Worm (Caenorhabditis elegans) whole organism, L4 larva: Measurements from ENCODE around the gene C34F11.1.

Source experiments
- F37D6.2 ChIP-seq: sonication (generic microtip); optimal IDR thresholded peaks from 2 replicates; lab custom pipeline; 2016; ENCODE audit warnings: mild to moderate bottlenecking, missing genetic modification characterization, missing compliant biosample characterization
- F49E8.2 ChIP-seq: sonication (generic microtip); optimal IDR thresholded peaks from 2 replicates; lab custom pipeline; 2016; ENCODE audit warnings: missing compliant biosample characterization, mild to moderate bottlenecking, missing genetic modification characterization, borderline replicate concordance
- T20F7.1 ChIP-seq: fragments of 200-800 bp; sonication (Bioruptor generic); optimal IDR thresholded peaks from 2 replicates; lab custom pipeline; 2018; ENCODE audit warnings: mild to moderate bottlenecking, missing genetic modification characterization, missing compliant biosample characterization
- T26A8.4 ChIP-seq: fragments of 200-800 bp; sonication (Bioruptor generic); IDR thresholded peaks from 2 replicates; pipeline ENCODE4 v1.3.6; 2022; ENCODE audit warnings: missing genetic modification characterization, missing compliant biosample characterization
- aha-1 ChIP-seq: fragments of 150-350 bp; peaks from one replicate; lab custom pipeline; 2014; ENCODE audit warnings: missing biosample characterization, missing genetic modification characterization
- arid-1 ChIP-seq: fragments of 200-800 bp; sonication (Bioruptor generic); conservative IDR thresholded peaks from 2 replicates; pipeline ENCODE4 v1.3.6; 2022; ENCODE audit warnings: missing genetic modification reagents, missing genetic modification characterization, missing compliant biosample characterization
- ceh-20 ChIP-seq: fragments of 200-800 bp; sonication (Bioruptor generic); IDR thresholded peaks from 2 replicates; pipeline ENCODE4 v1.3.6; 2022; ENCODE audit warnings: missing genetic modification reagents, missing genetic modification characterization, missing compliant biosample characterization
- ceh-28 ChIP-seq: fragments of 150-350 bp; optimal IDR thresholded peaks from 2 replicates; lab custom pipeline; 2014; ENCODE audit warnings: missing biosample characterization, missing genetic modification reagents, missing genetic modification characterization
- ceh-44 ChIP-seq: fragments of 200-800 bp; sonication (Bioruptor generic); IDR thresholded peaks from 2 replicates; pipeline ENCODE4 v1.3.6; 2022; ENCODE audit warnings: missing genetic modification reagents, missing genetic modification characterization, missing compliant biosample characterization
- ceh-62 ChIP-seq: sonication (generic microtip); optimal IDR thresholded peaks from 2 replicates; lab custom pipeline; 2017; ENCODE audit warnings: missing biosample characterization, missing genetic modification characterization
- ces-1 ChIP-seq: fragments of 150-350 bp; sonication (generic microtip); optimal IDR thresholded peaks from 4 replicates; lab custom pipeline; 2014; ENCODE audit warnings: missing biosample characterization, missing genetic modification reagents, missing genetic modification characterization
- ctbp-1 ChIP-seq: fragments of 200-800 bp; sonication (Bioruptor generic); IDR thresholded peaks from 2 replicates; pipeline ENCODE4 v1.3.6; 2022; ENCODE audit warnings: missing genetic modification reagents, missing genetic modification characterization, missing compliant biosample characterization
- daf-16 ChIP-seq, 3 experiments: sonication (generic microtip); optimal IDR thresholded peaks; 2 replicates each; lab custom pipeline; 2016 to 2017; ENCODE audit warnings: missing genetic modification characterization in 3 of 3, missing genetic modification reagents in 3 of 3, mild to moderate bottlenecking in 2 of 3, missing compliant biosample characterization in 2 of 3, missing biosample characterization in 1 of 3, moderate library complexity in 1 of 3
- dmd-6 ChIP-seq: fragments of 200-800 bp; sonication (Bioruptor generic); IDR thresholded peaks from 2 replicates; pipeline ENCODE4 v1.3.6; 2022; ENCODE audit warnings: missing genetic modification reagents, missing genetic modification characterization, missing compliant biosample characterization
- dpl-1 ChIP-seq: fragments of 150-350 bp; optimal IDR thresholded peaks from 2 replicates; lab custom pipeline; 2014; ENCODE audit warnings: missing biosample characterization, missing genetic modification reagents, missing genetic modification characterization
- duxl-1 ChIP-seq: sonication (generic microtip); optimal IDR thresholded peaks from 2 replicates; lab custom pipeline; 2016; ENCODE audit warnings: mild to moderate bottlenecking, missing genetic modification characterization, moderate library complexity, missing compliant biosample characterization; ENCODE audit not compliant: poor library complexity
- dve-1 ChIP-seq: sonication (generic microtip); optimal IDR thresholded peaks from 2 replicates; lab custom pipeline; 2017; ENCODE audit warnings: antibody characterized with exemption, mild to moderate bottlenecking, missing genetic modification characterization, missing compliant biosample characterization; ENCODE audit not compliant: insufficient read depth
- egl-43 ChIP-seq: fragments of 200-800 bp; sonication (Bioruptor generic); IDR thresholded peaks from 2 replicates; pipeline ENCODE4 v1.3.6; 2022; ENCODE audit warnings: missing genetic modification reagents, missing genetic modification characterization, missing compliant biosample characterization
- fkh-10 ChIP-seq: fragments of 150-350 bp; optimal IDR thresholded peaks from 2 replicates; lab custom pipeline; 2014; ENCODE audit warnings: missing biosample characterization, missing genetic modification reagents, missing genetic modification characterization
- hif-1 ChIP-seq, 2 experiments: sonication (generic microtip); optimal IDR thresholded peaks; 2 replicates each; lab custom pipeline; 2016 to 2017; ENCODE audit warnings: missing compliant biosample characterization in 2 of 2, missing genetic modification characterization in 2 of 2, missing genetic modification reagents in 2 of 2, missing genotype in 2 of 2, mild to moderate bottlenecking in 1 of 2
- hlh-11 ChIP-seq: fragments of 200-800 bp; sonication (Bioruptor generic); optimal IDR thresholded peaks from 2 replicates; lab custom pipeline; 2018; ENCODE audit warnings: mild to moderate bottlenecking, missing genetic modification characterization, missing compliant biosample characterization
- hlh-30 ChIP-seq: sonication (generic microtip); optimal IDR thresholded peaks from 2 replicates; lab custom pipeline; 2017; ENCODE audit warnings: antibody characterized with exemption, mild to moderate bottlenecking, missing genetic modification characterization, missing compliant biosample characterization; ENCODE audit not compliant: insufficient read depth
- hmg-1.1 ChIP-seq: fragments of 200-800 bp; sonication (Bioruptor generic); IDR thresholded peaks from 2 replicates; pipeline ENCODE4 v1.3.6; 2022; ENCODE audit warnings: missing genetic modification reagents, missing genetic modification characterization, missing compliant biosample characterization
- lin-13 ChIP-seq: fragments of 150-350 bp; optimal IDR thresholded peaks from 2 replicates; lab custom pipeline; 2014; ENCODE audit warnings: missing biosample characterization, missing genetic modification reagents, missing genetic modification characterization
- lin-38 ChIP-seq: fragments of 200-800 bp; sonication (Bioruptor generic); IDR thresholded peaks from 2 replicates; pipeline ENCODE4 v1.3.6; 2022; ENCODE audit warnings: missing genetic modification reagents, missing genetic modification characterization, missing compliant biosample characterization
- lsy-2 ChIP-seq, 2 experiments: fragments of 150-350 bp in 1 of 2; sonication (generic microtip) in 1 of 2; optimal IDR thresholded peaks; 2 replicates each; lab custom pipeline; 2014 to 2017; ENCODE audit warnings: missing biosample characterization in 2 of 2, missing genetic modification characterization in 2 of 2
- mdl-1 ChIP-seq, 2 experiments: fragments of 150-350 bp in 1 of 2; sonication (generic microtip) in 1 of 2; optimal IDR thresholded peaks; 2 replicates each; lab custom pipeline; 2014 to 2017; ENCODE audit warnings: missing biosample characterization in 2 of 2, missing genetic modification characterization in 2 of 2
- mep-1 ChIP-seq: fragments of 150-350 bp; sonication (generic microtip); optimal IDR thresholded peaks from 3 replicates; lab custom pipeline; 2014; ENCODE audit warnings: missing biosample characterization, missing genetic modification characterization
- mes-2 ChIP-seq: sonication (generic microtip); optimal IDR thresholded peaks from 2 replicates; lab custom pipeline; 2016; ENCODE audit warnings: missing genotype, mild to moderate bottlenecking, missing genetic modification characterization, missing compliant biosample characterization; ENCODE audit not compliant: poor library complexity, severe bottlenecking
- nhr-10 ChIP-seq: fragments of 150-350 bp; optimal IDR thresholded peaks from 2 replicates; lab custom pipeline; 2014; ENCODE audit warnings: missing biosample characterization, missing genetic modification characterization
- nhr-11 ChIP-seq: fragments of 150-350 bp; optimal IDR thresholded peaks from 2 replicates; lab custom pipeline; 2014; ENCODE audit warnings: missing biosample characterization, missing genetic modification characterization
- nhr-237 ChIP-seq: sonication (generic microtip); optimal IDR thresholded peaks from 2 replicates; lab custom pipeline; 2017; ENCODE audit warnings: missing biosample characterization, missing genetic modification characterization
- nhr-25 ChIP-seq: sonication (generic microtip); optimal IDR thresholded peaks from 2 replicates; lab custom pipeline; 2017; ENCODE audit warnings: missing genetic modification characterization, mild to moderate bottlenecking, missing compliant biosample characterization, antibody characterized with exemption, moderate library complexity, borderline replicate concordance; ENCODE audit not compliant: insufficient read depth
- nhr-28 ChIP-seq: fragments of 150-350 bp; optimal IDR thresholded peaks from 2 replicates; lab custom pipeline; 2014; ENCODE audit warnings: missing biosample characterization, missing genetic modification characterization
- nhr-48 ChIP-seq: sonication (generic microtip); optimal IDR thresholded peaks from 2 replicates; lab custom pipeline; 2016; ENCODE audit warnings: mild to moderate bottlenecking, missing genetic modification characterization, missing compliant biosample characterization
- rbr-2 ChIP-seq: sonication (generic microtip); optimal IDR thresholded peaks from 2 replicates; lab custom pipeline; 2016; ENCODE audit warnings: missing genotype, missing genetic modification characterization, missing compliant biosample characterization
- set-16 ChIP-seq: fragments of 200-800 bp; sonication (Bioruptor generic); IDR thresholded peaks from 2 replicates; pipeline ENCODE4 v1.3.6; 2022; ENCODE audit warnings: missing genetic modification reagents, missing genetic modification characterization, missing compliant biosample characterization
- skn-1 ChIP-seq: fragments of 150-350 bp; optimal IDR thresholded peaks from 2 replicates; lab custom pipeline; 2014; ENCODE audit warnings: missing biosample characterization, missing genetic modification characterization
- spr-1 ChIP-seq: sonication (generic microtip); optimal IDR thresholded peaks from 2 replicates; lab custom pipeline; 2016; ENCODE audit warnings: mild to moderate bottlenecking, missing genetic modification characterization, missing compliant biosample characterization
- tag-97 ChIP-seq: fragments of 200-800 bp; sonication (Bioruptor generic); IDR thresholded peaks from 2 replicates; pipeline ENCODE4 v1.3.6; 2022; ENCODE audit warnings: missing genetic modification characterization, missing compliant biosample characterization
- tra-1 ChIP-seq: fragments of 200-800 bp; sonication (Bioruptor generic); IDR thresholded peaks from 2 replicates; pipeline ENCODE4 v1.3.6; 2022; ENCODE audit warnings: missing genetic modification reagents, missing genetic modification characterization, missing compliant biosample characterization
- unc-62 ChIP-seq, 3 experiments: fragments of 150-350 bp in 1 of 3; sonication (generic microtip); optimal IDR thresholded peaks in 2 of 3; peaks in 1 of 3; 1 replicate in 1 of 3; 2 replicates in 2 of 3; lab custom pipeline; 2014 to 2017; ENCODE audit warnings: missing biosample characterization in 3 of 3, missing genetic modification characterization in 3 of 3, missing genetic modification reagents in 3 of 3, missing genotype in 1 of 3
- vab-7 ChIP-seq: fragments of 200-800 bp; sonication (Bioruptor generic); IDR thresholded peaks from 2 replicates; pipeline ENCODE4 v1.3.6; 2022; ENCODE audit warnings: missing genetic modification reagents, missing genetic modification characterization, missing compliant biosample characterization
- zag-1 ChIP-seq: fragments of 150-350 bp; optimal IDR thresholded peaks from 2 replicates; lab custom pipeline; 2014; ENCODE audit warnings: missing biosample characterization, missing genetic modification characterization
- zfp-2 ChIP-seq: sonication (generic microtip); optimal IDR thresholded peaks from 2 replicates; lab custom pipeline; 2016; ENCODE audit warnings: mild to moderate bottlenecking, missing genetic modification characterization, missing compliant biosample characterization
- zfp-3 ChIP-seq: fragments of 200-800 bp; sonication (Bioruptor generic); conservative IDR thresholded peaks from 2 replicates; pipeline ENCODE4 v1.3.6; 2022; ENCODE audit warnings: missing genetic modification reagents, missing genetic modification characterization, missing compliant biosample characterization

Gene C34F11.1

ce11 chrII:5180272-5180671 is 32.5 kb upstream of the C34F11.1 start:
- TF ChIP-seq tag-97 (GFP tag; lab: Robert Waterston, UW): no peak
- peak; percentile 86 for TF ChIP-seq aha-1 (tag; lab: Kevin White, UChicago)

DNA sequence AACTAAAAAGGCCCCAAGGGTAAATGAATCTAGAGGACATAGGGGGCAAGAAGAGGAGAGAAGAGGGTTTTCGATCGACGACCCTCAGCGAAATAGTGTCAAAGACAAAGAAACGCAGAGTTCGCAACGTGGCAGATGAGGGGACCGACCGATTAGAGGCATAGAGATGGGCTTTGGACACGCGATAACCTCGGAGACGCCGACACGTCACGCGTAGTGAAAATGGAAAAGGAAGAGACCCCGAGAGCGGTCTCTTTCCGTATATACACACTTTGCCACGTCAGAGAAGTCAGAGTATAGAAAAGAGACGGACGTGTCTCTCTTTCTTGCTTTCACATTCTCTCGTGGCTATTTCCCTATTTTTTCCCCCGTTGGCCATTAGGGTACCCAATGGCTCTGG is 31.3 kb upstream of the C34F11.1 start:
- TF ChIP-seq hif-1 (tag; optimal IDR thresholded peaks at IDR 0.05; lab: Kevin White, UChicago): peak in 1 of 2 experiments; percentile 58
- TF ChIP-seq mes-2: peak; percentile 56
- peak; percentile 78 for TF ChIP-seq mep-1 (tag; lab: Kevin White, UChicago)
- TF ChIP-seq unc-62 (GFP tag; optimal IDR thresholded peaks at IDR 0.05 in 1 of 2; lab: Kevin White, UChicago): peak in 1 of 2 experiments; percentile 48
- no peak for TF ChIP-seq unc-62 (tag; optimal IDR thresholded peaks at IDR 0.05; lab: Kevin White, UChicago)
- TF ChIP-seq lsy-2 (tag; optimal IDR thresholded peaks at IDR 0.05; lab: Kevin White, UChicago): peak; percentile 39 to 73
- peak; percentile 64 for TF ChIP-seq dmd-6 (GFP tag; lab: Robert Waterston, UW)
- TF ChIP-seq dve-1 (tag; lab: Kevin White, UChicago): peak; percentile 56
- TF ChIP-seq vab-7 (GFP tag; lab: Robert Waterston, UW): peak; percentile 56
- TF ChIP-seq nhr-25 (tag; lab: Kevin White, UChicago): peak; percentile 70
- peak; percentile 45 for TF ChIP-seq tra-1 (GFP tag; lab: Robert Waterston, UW)
- TF ChIP-seq hmg-1.1 (GFP tag; lab: Robert Waterston, UW): peak; percentile 85
- no peak for TF ChIP-seq skn-1 (tag; lab: Kevin White, UChicago)
- TF ChIP-seq egl-43: peak; percentile 78
- peak; percentile 88 for TF ChIP-seq ctbp-1
- no peak for TF ChIP-seq duxl-1 (tag; lab: Kevin White, UChicago)
- TF ChIP-seq F37D6.2 (tag; lab: Kevin White, UChicago): peak; percentile 75
- TF ChIP-seq mdl-1 (tag; optimal IDR thresholded peaks at IDR 0.05; lab: Kevin White, UChicago): peak; percentile 72 to 93
- peak; percentile 46 for TF ChIP-seq nhr-28 (tag; lab: Kevin White, UChicago)
- TF ChIP-seq zfp-3: 0 out of 2 replicates have a peak, but pooled peaks have one; percentile 47
- no peak for TF ChIP-seq F49E8.2 (tag; lab: Kevin White, UChicago)
- no peak for TF ChIP-seq nhr-10 (tag; lab: Kevin White, UChicago)
- TF ChIP-seq zfp-2 (tag; lab: Kevin White, UChicago): peak; percentile 19
- peak; percentile 67; the same call in 1 of the 2 replicates for TF ChIP-seq ceh-20 (GFP tag; lab: Robert Waterston, UW)
- no peak for TF ChIP-seq daf-16 (GFP tag; optimal IDR thresholded peaks at IDR 0.05; lab: Kevin White, UChicago)
- peak; percentile 1 for TF ChIP-seq daf-16 (tag; optimal IDR thresholded peaks at IDR 0.05; lab: Kevin White, UChicago)
- peak; percentile 85 for TF ChIP-seq hlh-11 (tag; lab: Kevin White, UChicago)
- peak; percentile 48 for TF ChIP-seq lin-38 (GFP tag; lab: Robert Waterston, UW)
- peak; percentile 51 for TF ChIP-seq nhr-48 (tag; lab: Kevin White, UChicago)
- TF ChIP-seq fkh-10: peak; percentile 55
- TF ChIP-seq lin-13 (GFP tag; lab: Kevin White, UChicago): peak; percentile 21
- TF ChIP-seq nhr-237 (tag; lab: Kevin White, UChicago): no peak
- 0 out of 2 replicates have a peak, but pooled peaks have one; percentile 27 for TF ChIP-seq T26A8.4 (GFP tag; lab: Robert Waterston, UW)
- no peak for TF ChIP-seq ceh-28 (tag; lab: Kevin White, UChicago)
- TF ChIP-seq set-16 (GFP tag; lab: Robert Waterston, UW): peak; percentile 59; the same call in 1 of the 2 replicates
- TF ChIP-seq rbr-2 (tag; lab: Kevin White, UChicago): peak; percentile 79
- TF ChIP-seq aha-1 (tag; lab: Kevin White, UChicago): peak; percentile 98
- TF ChIP-seq T20F7.1 (GFP tag; lab: Kevin White, UChicago): peak; percentile 7
- TF ChIP-seq zag-1 (tag; lab: Kevin White, UChicago): no peak
- peak; percentile 31 for TF ChIP-seq dpl-1
- no peak for TF ChIP-seq ceh-62
- no peak for TF ChIP-seq arid-1
- 0 out of 2 replicates have a peak, but pooled peaks have one; percentile 19 for TF ChIP-seq ceh-44
- TF ChIP-seq spr-1: peak; percentile 45
- TF ChIP-seq ces-1 (GFP tag; lab: Kevin White, UChicago): peak; percentile 60
- TF ChIP-seq hlh-30: peak; percentile 94
- TF ChIP-seq nhr-11 (tag; lab: Kevin White, UChicago): peak; percentile 75
